Worm (Caenorhabditis elegans): ENCODE data around the gene ntl-3.

ce11 chrIII:11892939-11893338 is 46.7 kb upstream of the ntl-3 start, which contains the start of gene Y56A3A.41:
- no peak for TF ChIP-seq elt-3 (tag; optimal IDR thresholded peaks at IDR 0.05)
- no peak for TF ChIP-seq lin-13 (GFP tag; optimal IDR thresholded peaks at IDR 0.05)
- TF ChIP-seq ceh-82 (tag; optimal IDR thresholded peaks at IDR 0.05) = no peak
- TF ChIP-seq efl-3 (GFP tag; optimal IDR thresholded peaks at IDR 0.05) = no peak
- TF ChIP-seq lin-14 (GFP tag; optimal IDR thresholded peaks at IDR 0.05) = no peak
- no peak for TF ChIP-seq alr-1 (tag; optimal IDR thresholded peaks at IDR 0.05; ENCODE audit: borderline replicate concordance)
- no peak for TF ChIP-seq ama-1 (optimal IDR thresholded peaks at IDR 0.05)
- no peak for TF ChIP-seq aha-1 (tag; optimal IDR thresholded peaks at IDR 0.05)
- no peak for TF ChIP-seq snpc-4 (tag; optimal IDR thresholded peaks at IDR 0.05)
- TF ChIP-seq lin-15B (tag; optimal IDR thresholded peaks at IDR 0.05) = no peak
- no peak for TF ChIP-seq nhr-12 (tag; optimal IDR thresholded peaks at IDR 0.05)
- no peak for TF ChIP-seq blmp-1 (tag; optimal IDR thresholded peaks at IDR 0.05)
- TF ChIP-seq F16B12.6 (tag; optimal IDR thresholded peaks at IDR 0.05) = no peak

All from whole organism, L1 larva.